Worm (Caenorhabditis elegans) whole organism, dauer: ENCODE results near the gene C33D3.4.

Experiments used
- unc-62 ChIP-seq: sonication (generic microtip); optimal IDR thresholded peaks from 2 replicates; lab custom pipeline; 2017; ENCODE audit warnings: missing biosample characterization, missing genetic modification reagents, missing genetic modification characterization

Gene C33D3.4

ce11 chrX:10534625-10535244 is 45.9 kb downstream of the C33D3.4 start:
- TF ChIP-seq unc-62 (GFP tag; lab: Kevin White, UChicago), result no peak
